Worm (Caenorhabditis elegans): ENCODE measurements around the gene F46B3.15.

F46B3.15 gene

DNA sequence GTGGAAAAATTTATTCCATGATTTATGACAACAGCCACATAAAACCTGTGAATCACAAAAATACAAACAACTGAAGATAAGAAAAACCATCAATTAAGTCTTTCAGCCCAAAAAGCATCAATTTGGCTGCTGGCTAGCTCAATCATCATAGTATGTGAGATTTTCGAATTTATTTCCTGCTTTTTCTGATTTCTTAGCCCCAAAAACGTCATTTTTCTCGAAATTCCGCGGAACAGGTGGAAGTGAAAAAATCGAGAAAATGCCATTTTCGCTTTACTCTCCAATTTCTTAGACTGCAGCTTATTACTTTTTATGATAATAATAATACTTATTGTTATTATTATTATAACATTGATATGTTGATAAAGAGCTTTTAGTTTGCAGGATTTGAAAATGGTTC, 8.4 kb upstream of the F46B3.15 start, which contains the start of gene srxa-15:
Gene srxa-15, plus strand, starts transcription at position 301 of the 400 bp plus-strand sequence.
- TF ChIP-seq ama-1 (optimal IDR thresholded peaks at IDR 0.05) = no peak
- TF ChIP-seq nhr-43 (tag; optimal IDR thresholded peaks at IDR 0.05; ENCODE audit: poor library complexity, severe bottlenecking) = no peak
- TF ChIP-seq ztf-11 (tag; optimal IDR thresholded peaks at IDR 0.05) = no peak
- TF ChIP-seq lin-15B (tag; optimal IDR thresholded peaks at IDR 0.05) = no peak
- TF ChIP-seq aly-2 (tag; optimal IDR thresholded peaks at IDR 0.05) = no peak
- no peak for TF ChIP-seq skn-1 (tag; optimal IDR thresholded peaks at IDR 0.05)
- no peak for TF ChIP-seq nhr-11 (tag; optimal IDR thresholded peaks at IDR 0.05)
- no peak for TF ChIP-seq nhr-67 (tag; optimal IDR thresholded peaks at IDR 0.05)
- no peak for TF ChIP-seq nhr-77 (tag; optimal IDR thresholded peaks at IDR 0.05)
- TF ChIP-seq fkh-2 (tag; optimal IDR thresholded peaks at IDR 0.05) = no peak
- TF ChIP-seq unc-62 (GFP tag; optimal IDR thresholded peaks at IDR 0.05) = no peak
- no peak for TF ChIP-seq elt-3 (tag; optimal IDR thresholded peaks at IDR 0.05)
- no peak for TF ChIP-seq nhr-25 (tag; optimal IDR thresholded peaks at IDR 0.05)
- TF ChIP-seq elt-1 (tag; optimal IDR thresholded peaks at IDR 0.05) = no peak
- no peak for TF ChIP-seq nhr-237 (tag; optimal IDR thresholded peaks at IDR 0.05)
- TF ChIP-seq tbx-2 (tag; optimal IDR thresholded peaks at IDR 0.05) = no peak

DNA sequence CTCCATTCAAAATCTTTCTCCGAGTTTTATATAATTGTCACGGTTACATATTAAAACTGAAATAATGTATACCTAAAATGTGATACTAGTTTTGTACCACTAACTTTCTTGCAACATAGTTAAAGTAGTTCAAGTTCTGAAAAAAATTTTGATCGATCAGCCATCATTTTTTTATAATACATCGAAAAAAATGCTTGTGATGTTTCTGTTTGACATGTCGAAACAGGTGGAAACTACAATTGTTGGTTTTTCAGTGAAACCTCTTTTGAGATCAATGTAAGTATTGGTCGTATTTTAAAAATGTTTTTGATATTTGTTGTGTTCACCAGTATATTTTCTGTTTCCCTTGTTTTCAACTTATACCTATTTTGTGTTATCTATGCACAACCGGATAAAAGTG, 5.8 kb upstream of the F46B3.15 start, which contains the start of gene srxa-14:
Gene srxa-14, plus strand, starts transcription at position 301 of the 400 bp plus-strand sequence.
- no peak for TF ChIP-seq nhr-12 (tag; optimal IDR thresholded peaks at IDR 0.05)
- no peak for TF ChIP-seq lsy-12 (tag; optimal IDR thresholded peaks at IDR 0.05)
- TF ChIP-seq nhr-67 (tag; optimal IDR thresholded peaks at IDR 0.05) = no peak
- TF ChIP-seq nhr-76 (tag; optimal IDR thresholded peaks at IDR 0.05) = no peak
- TF ChIP-seq ztf-11 (tag; optimal IDR thresholded peaks at IDR 0.05) = no peak
- no peak for TF ChIP-seq lin-39 (tag; optimal IDR thresholded peaks at IDR 0.05)
- no peak for TF ChIP-seq fkh-10 (GFP tag; optimal IDR thresholded peaks at IDR 0.05)
- TF ChIP-seq nhr-23 (tag; optimal IDR thresholded peaks at IDR 0.05) = no peak
- no peak for TF ChIP-seq ama-1 (optimal IDR thresholded peaks at IDR 0.05)
- no peak for TF ChIP-seq ceh-82 (tag; optimal IDR thresholded peaks at IDR 0.05)
- TF ChIP-seq mdl-1 (tag; optimal IDR thresholded peaks at IDR 0.05) = no peak
- TF ChIP-seq elt-1 (tag; optimal IDR thresholded peaks at IDR 0.05) = no peak
- TF ChIP-seq zag-1 (tag; optimal IDR thresholded peaks at IDR 0.05) = no peak
- no peak for TF ChIP-seq nhr-237 (tag; optimal IDR thresholded peaks at IDR 0.05)
- no peak for TF ChIP-seq ceh-28 (tag; optimal IDR thresholded peaks at IDR 0.05)
- no peak for TF ChIP-seq ceh-9 (tag; optimal IDR thresholded peaks at IDR 0.05)
- TF ChIP-seq lin-15B (tag; optimal IDR thresholded peaks at IDR 0.05) = no peak

DNA sequence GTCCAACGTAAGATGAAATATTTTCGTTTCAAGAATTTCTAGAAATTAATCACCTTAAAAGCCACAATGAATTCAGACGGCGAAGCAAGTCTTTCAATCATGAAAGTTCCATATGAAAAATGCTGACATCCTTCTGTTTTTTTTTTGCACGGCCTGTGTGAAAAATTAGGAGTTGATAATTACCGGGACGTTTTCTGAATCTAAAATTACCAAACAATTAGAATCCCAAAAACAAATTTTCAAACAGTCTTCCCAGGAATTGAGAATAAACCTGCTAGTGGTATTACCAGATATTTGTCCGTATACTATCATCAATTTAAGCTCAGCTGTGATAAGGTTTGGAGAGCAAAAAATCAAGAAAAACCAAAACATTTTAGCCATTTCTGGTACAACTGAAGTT, 4.8 kb upstream of the F46B3.15 start, which contains the start of gene Y44A6B.3:
Gene Y44A6B.3, minus strand, starts transcription at position 101 of the 400 bp plus-strand sequence.
- TF ChIP-seq snpc-4 (tag; optimal IDR thresholded peaks at IDR 0.05) (no peak), daf-12 (tag; optimal IDR thresholded peaks at IDR 0.05) (no peak), mml-1 (tag; optimal IDR thresholded peaks at IDR 0.05) (no peak), lin-15B (tag; optimal IDR thresholded peaks at IDR 0.05) (no peak), pha-4 (tag; optimal IDR thresholded peaks at IDR 0.05) (no peak)

DNA sequence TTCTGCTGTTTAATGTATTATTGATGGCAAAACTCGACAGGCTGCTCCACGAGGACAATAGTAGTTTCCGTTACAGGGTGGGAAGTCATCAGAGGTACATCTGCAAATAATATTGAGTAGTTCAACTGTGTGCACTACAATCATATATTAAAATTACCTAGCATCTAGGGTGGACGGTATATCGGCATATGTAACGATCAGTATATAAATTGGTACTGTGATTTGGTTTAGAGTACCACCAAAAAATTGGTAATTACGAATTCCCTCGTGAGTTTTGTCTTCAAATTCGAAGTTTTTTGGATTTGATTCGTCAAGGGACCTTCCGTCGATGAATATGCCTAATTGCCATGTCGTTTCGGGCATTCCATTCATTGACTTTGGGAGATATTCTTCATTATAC, 3.3 kb upstream of the F46B3.15 start, which contains the start of gene ttr-13:
Gene ttr-13, minus strand, starts transcription at position 101 of the 400 bp plus-strand sequence.
- TF ChIP-seq fos-1 (tag; optimal IDR thresholded peaks at IDR 0.05) (no peak), egl-27 (tag; optimal IDR thresholded peaks at IDR 0.05) (no peak), elt-3 (tag; optimal IDR thresholded peaks at IDR 0.05) (no peak), snpc-4 (tag; optimal IDR thresholded peaks at IDR 0.05) (no peak), ZK546.5 (tag; optimal IDR thresholded peaks at IDR 0.05) (no peak), zag-1 (tag; optimal IDR thresholded peaks at IDR 0.05) (no peak), nhr-28 (tag; optimal IDR thresholded peaks at IDR 0.05) (no peak), fkh-10 (GFP tag; optimal IDR thresholded peaks at IDR 0.05) (no peak), nhr-237 (tag; optimal IDR thresholded peaks at IDR 0.05) (no peak), egl-5 (tag; optimal IDR thresholded peaks at IDR 0.05) (no peak), R02D3.7 (tag; optimal IDR thresholded peaks at IDR 0.05) (no peak), sea-2 (GFP tag; optimal IDR thresholded peaks at IDR 0.05) (no peak)
